Worm (Caenorhabditis elegans) whole organism, late embryonic: ENCODE results near the gene vps-54.

Source experiments
- C08G9.2 ChIP-seq: sonication (generic microtip); optimal IDR thresholded peaks from 2 replicates; lab custom pipeline; 2016; ENCODE audit warnings: mild to moderate bottlenecking, missing genetic modification characterization, moderate library complexity, missing compliant biosample characterization
- C38D4.7 ChIP-seq: fragments of 200-800 bp; sonication (Bioruptor generic); optimal IDR thresholded peaks from 2 replicates; lab custom pipeline; 2018; ENCODE audit warnings: mild to moderate bottlenecking, missing genetic modification characterization, moderate library complexity, missing compliant biosample characterization
- F13H6.1 ChIP-seq: sonication (generic microtip); optimal IDR thresholded peaks from 2 replicates; lab custom pipeline; 2016; ENCODE audit warnings: missing genetic modification characterization, missing compliant biosample characterization
- K09A11.1 ChIP-seq: sonication (generic microtip); optimal IDR thresholded peaks from 2 replicates; lab custom pipeline; 2017; ENCODE audit warnings: antibody characterized with exemption, mild to moderate bottlenecking, missing genetic modification characterization, missing compliant biosample characterization; ENCODE audit not compliant: insufficient read depth
- Y22D7AL.16 ChIP-seq: sonication (generic microtip); optimal IDR thresholded peaks from 2 replicates; lab custom pipeline; 2016; ENCODE audit warnings: missing genetic modification characterization, missing compliant biosample characterization
- ceh-19 ChIP-seq: fragments of 200-800 bp; sonication (Bioruptor generic); optimal IDR thresholded peaks from 2 replicates; lab custom pipeline; 2018; ENCODE audit warnings: mild to moderate bottlenecking, missing genetic modification characterization, missing compliant biosample characterization
- ceh-22 ChIP-seq: sonication (generic microtip); optimal IDR thresholded peaks from 2 replicates; lab custom pipeline; 2017; ENCODE audit warnings: missing biosample characterization, missing genetic modification characterization
- ceh-24 ChIP-seq: sonication (generic microtip); optimal IDR thresholded peaks from 2 replicates; lab custom pipeline; 2016; ENCODE audit warnings: mild to moderate bottlenecking, missing genetic modification characterization, missing compliant biosample characterization
- ceh-30 ChIP-seq: fragments of 150-350 bp; optimal IDR thresholded peaks from 2 replicates; lab custom pipeline; 2014; ENCODE audit warnings: missing biosample characterization, missing genetic modification characterization
- ceh-31 ChIP-seq: sonication (generic microtip); optimal IDR thresholded peaks from 2 replicates; lab custom pipeline; 2016; ENCODE audit warnings: missing genetic modification characterization, missing compliant biosample characterization
- ceh-34 ChIP-seq: sonication (generic microtip); optimal IDR thresholded peaks from 2 replicates; lab custom pipeline; 2016; ENCODE audit warnings: mild to moderate bottlenecking, missing genetic modification characterization, missing compliant biosample characterization
- ceh-45 ChIP-seq: fragments of 200-800 bp; sonication (Bioruptor generic); IDR thresholded peaks from 2 replicates; pipeline ENCODE4 v1.3.6; 2022; ENCODE audit warnings: missing genetic modification reagents, missing genetic modification characterization, missing compliant biosample characterization
- ceh-48 ChIP-seq: sonication (generic microtip); optimal IDR thresholded peaks from 2 replicates; lab custom pipeline; 2016; ENCODE audit warnings: missing genetic modification characterization, inconsistent platforms, missing compliant biosample characterization
- che-1 ChIP-seq: sonication (generic microtip); optimal IDR thresholded peaks from 2 replicates; lab custom pipeline; 2016; ENCODE audit warnings: mild to moderate bottlenecking, missing genetic modification characterization, missing compliant biosample characterization
- dmd-4 ChIP-seq: sonication (generic microtip); optimal IDR thresholded peaks from 2 replicates; lab custom pipeline; 2016; ENCODE audit warnings: borderline replicate concordance, missing genetic modification characterization, missing compliant biosample characterization
- dve-1 ChIP-seq: sonication (generic microtip); optimal IDR thresholded peaks from 2 replicates; lab custom pipeline; 2017; ENCODE audit warnings: antibody characterized with exemption, mild to moderate bottlenecking, missing genetic modification characterization, missing compliant biosample characterization
- elt-2 ChIP-seq: sonication (generic microtip); optimal IDR thresholded peaks from 2 replicates; lab custom pipeline; 2016; ENCODE audit warnings: missing genetic modification reagents, missing genetic modification characterization, missing compliant biosample characterization
- elt-4 ChIP-seq: sonication (generic microtip); optimal IDR thresholded peaks from 2 replicates; lab custom pipeline; 2016; ENCODE audit warnings: missing genetic modification characterization, missing compliant biosample characterization
- ets-4 ChIP-seq: sonication (generic microtip); optimal IDR thresholded peaks from 2 replicates; lab custom pipeline; 2016; ENCODE audit warnings: missing genetic modification characterization, missing compliant biosample characterization
- eyg-1 ChIP-seq: sonication (generic microtip); optimal IDR thresholded peaks from 2 replicates; lab custom pipeline; 2016; ENCODE audit warnings: missing genotype, missing genetic modification characterization, missing compliant biosample characterization
- fax-1 ChIP-seq: sonication (generic microtip); optimal IDR thresholded peaks from 2 replicates; lab custom pipeline; 2016; ENCODE audit warnings: missing genotype, missing genetic modification characterization, missing compliant biosample characterization
- fkh-6 ChIP-seq: sonication (generic microtip); optimal IDR thresholded peaks from 2 replicates; lab custom pipeline; 2016; ENCODE audit warnings: missing genetic modification characterization, missing compliant biosample characterization
- gmeb-2 ChIP-seq: sonication (generic microtip); optimal IDR thresholded peaks from 2 replicates; lab custom pipeline; 2016; ENCODE audit warnings: missing genetic modification characterization, inconsistent platforms, missing compliant biosample characterization
- hlh-15 ChIP-seq: sonication (generic microtip); optimal IDR thresholded peaks from 2 replicates; lab custom pipeline; 2016; ENCODE audit warnings: missing genetic modification characterization, missing compliant biosample characterization
- hlh-30 ChIP-seq: sonication (generic microtip); optimal IDR thresholded peaks from 2 replicates; lab custom pipeline; 2017; ENCODE audit warnings: antibody characterized with exemption, missing genetic modification characterization, missing compliant biosample characterization; ENCODE audit not compliant: insufficient read depth
- lin-11 ChIP-seq: fragments of 200-800 bp; sonication (Bioruptor generic); optimal IDR thresholded peaks from 2 replicates; lab custom pipeline; 2018; ENCODE audit warnings: mild to moderate bottlenecking, missing genetic modification characterization, missing compliant biosample characterization
- nfya-1 ChIP-seq: sonication (generic microtip); optimal IDR thresholded peaks from 2 replicates; lab custom pipeline; 2017; ENCODE audit warnings: missing genetic modification characterization, mild to moderate bottlenecking, missing compliant biosample characterization, antibody characterized with exemption, moderate library complexity
- nhr-11 ChIP-seq: fragments of 150-350 bp; optimal IDR thresholded peaks from 2 replicates; lab custom pipeline; 2014; ENCODE audit warnings: missing biosample characterization, missing genetic modification characterization
- nhr-232 ChIP-seq: sonication (generic microtip); optimal IDR thresholded peaks from 2 replicates; lab custom pipeline; 2016; ENCODE audit warnings: missing genetic modification characterization, missing compliant biosample characterization
- odd-2 ChIP-seq: sonication (generic microtip); optimal IDR thresholded peaks from 2 replicates; lab custom pipeline; 2017; ENCODE audit warnings: antibody characterized with exemption, mild to moderate bottlenecking, missing genetic modification characterization, missing compliant biosample characterization
- pax-1 ChIP-seq: fragments of 150-350 bp; optimal IDR thresholded peaks from 2 replicates; lab custom pipeline; 2014; ENCODE audit warnings: missing biosample characterization, missing genetic modification characterization
- pha-2 ChIP-seq: sonication (generic microtip); optimal IDR thresholded peaks from 2 replicates; lab custom pipeline; 2017; ENCODE audit warnings: mild to moderate bottlenecking, missing genetic modification characterization, missing compliant biosample characterization
- pha-4 ChIP-seq: fragments of 150-350 bp; optimal IDR thresholded peaks from 2 replicates; lab custom pipeline; 2018; ENCODE audit warnings: missing biosample characterization, missing genetic modification reagents, missing genetic modification characterization
- pqm-1 ChIP-seq: sonication (generic microtip); optimal IDR thresholded peaks from 2 replicates; lab custom pipeline; 2016; ENCODE audit warnings: missing genetic modification characterization, missing compliant biosample characterization
- pros-1 ChIP-seq: fragments of 150-350 bp; optimal IDR thresholded peaks from 2 replicates; lab custom pipeline; 2014; ENCODE audit warnings: missing biosample characterization, missing genetic modification reagents, missing genetic modification characterization
- rnt-1 ChIP-seq: sonication (generic microtip); optimal IDR thresholded peaks from 2 replicates; lab custom pipeline; 2016; ENCODE audit warnings: missing genetic modification characterization, missing compliant biosample characterization
- sox-2 ChIP-seq: fragments of 200-800 bp; sonication (Bioruptor generic); IDR thresholded peaks from 2 replicates; pipeline ENCODE4 v1.3.6; 2022; ENCODE audit warnings: missing genetic modification reagents, missing genetic modification characterization, missing compliant biosample characterization
- tbx-2 ChIP-seq: sonication (generic microtip); optimal IDR thresholded peaks from 2 replicates; lab custom pipeline; 2016; ENCODE audit warnings: missing genetic modification characterization, missing compliant biosample characterization
- tbx-7 ChIP-seq: sonication (generic microtip); optimal IDR thresholded peaks from 2 replicates; lab custom pipeline; 2016; ENCODE audit warnings: missing genotype, missing genetic modification characterization, missing compliant biosample characterization
- ttx-3 ChIP-seq: sonication (generic microtip); optimal IDR thresholded peaks from 2 replicates; lab custom pipeline; 2016; ENCODE audit warnings: missing genetic modification reagents, missing genetic modification characterization, missing compliant biosample characterization
- unc-42 ChIP-seq: sonication (generic microtip); optimal IDR thresholded peaks from 2 replicates; lab custom pipeline; 2016; ENCODE audit warnings: missing genotype, missing genetic modification characterization, missing compliant biosample characterization
- unc-55 ChIP-seq: sonication (generic microtip); optimal IDR thresholded peaks from 2 replicates; lab custom pipeline; 2017; ENCODE audit warnings: missing biosample characterization, missing genetic modification reagents, missing genetic modification characterization
- unc-86 ChIP-seq: sonication (generic microtip); optimal IDR thresholded peaks from 2 replicates; lab custom pipeline; 2016; ENCODE audit warnings: missing genetic modification characterization, missing compliant biosample characterization
- zip-5 ChIP-seq: sonication (generic microtip); optimal IDR thresholded peaks from 2 replicates; lab custom pipeline; 2016; ENCODE audit warnings: missing genetic modification characterization, missing compliant biosample characterization
- ztf-16 ChIP-seq: sonication (generic microtip); optimal IDR thresholded peaks from 2 replicates; lab custom pipeline; 2017; ENCODE audit warnings: missing genetic modification characterization, missing compliant biosample characterization

The vps-54 gene

DNA sequence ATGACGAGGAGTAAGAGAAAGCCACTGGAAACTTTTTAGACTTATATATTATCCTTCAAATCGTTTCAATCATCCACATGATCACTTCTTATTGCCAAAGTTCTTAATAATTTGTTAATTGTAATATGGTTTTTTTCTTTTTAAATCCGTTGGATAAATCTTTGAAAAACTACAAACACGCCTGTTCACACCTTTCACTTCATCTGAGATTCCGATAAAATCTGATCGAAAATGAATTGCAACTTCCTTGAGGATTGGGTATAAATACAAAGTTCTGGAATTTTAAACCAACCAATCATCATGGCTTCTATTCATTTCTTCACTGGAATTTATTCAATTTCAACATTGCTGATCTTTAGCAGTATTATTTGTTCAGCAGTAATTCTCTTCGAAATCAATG, 15.6 kb downstream of the vps-54 start, which contains the start of gene col-152:
col-152 (plus strand) TSS at position 301 of the 400 bp plus-strand sequence.
- TF ChIP-seq F13H6.1 (tag; lab: Kevin White, UChicago) (no peak), ztf-16 (tag; lab: Kevin White, UChicago) (no peak), ceh-34 (tag; lab: Kevin White, UChicago) (no peak), dmd-4 (tag; lab: Kevin White, UChicago) (no peak), ceh-45 (GFP tag; lab: Robert Waterston, UW) (no peak), Y22D7AL.16 (tag; lab: Kevin White, UChicago) (no peak), pha-2 (tag; lab: Kevin White, UChicago) (no peak), pax-1 (tag; lab: Kevin White, UChicago) (no peak), nfya-1 (tag; lab: Kevin White, UChicago) (no peak), fkh-6 (tag; lab: Kevin White, UChicago) (no peak)

DNA sequence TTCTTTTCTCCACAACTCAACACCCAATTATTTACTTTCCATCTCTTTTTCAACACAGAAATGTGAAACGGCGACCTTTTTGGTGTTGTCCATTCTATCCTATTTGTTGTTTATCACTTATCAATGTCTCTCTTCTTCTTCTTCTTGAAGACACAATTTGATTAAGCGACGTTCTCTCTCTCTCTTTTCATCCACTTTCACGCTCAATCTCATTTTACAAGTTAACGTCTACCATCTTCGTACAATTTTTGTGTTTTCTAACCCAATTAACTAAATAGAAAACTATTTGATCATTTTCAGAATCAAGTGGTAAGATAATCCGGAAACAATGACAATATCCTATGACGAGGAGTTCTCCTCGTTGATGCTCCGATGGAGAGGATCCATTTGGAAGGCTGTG, 18.5 kb downstream of the vps-54 start, which contains the start of gene best-14:
best-14 (plus strand) TSS at position 301 of the 400 bp plus-strand sequence.
- no peak for TF ChIP-seq C08G9.2 (tag; lab: Kevin White, UChicago)
- TF ChIP-seq fkh-6 (tag; lab: Kevin White, UChicago): no peak
- no peak for TF ChIP-seq ceh-31 (tag; lab: Kevin White, UChicago)
- no peak for TF ChIP-seq elt-4 (tag; lab: Kevin White, UChicago)
- no peak for TF ChIP-seq rnt-1 (tag; lab: Kevin White, UChicago)
- TF ChIP-seq elt-2: no peak
- TF ChIP-seq eyg-1: no peak
- no peak for TF ChIP-seq ceh-19 (GFP tag; lab: Kevin White, UChicago)
- no peak for TF ChIP-seq unc-86
- no peak for TF ChIP-seq che-1 (tag; lab: Kevin White, UChicago)
- no peak for TF ChIP-seq lin-11 (tag; lab: Kevin White, UChicago)
- TF ChIP-seq pqm-1: no peak
- no peak for TF ChIP-seq tbx-7

- TF ChIP-seq unc-55 (GFP tag; lab: Kevin White, UChicago): no peak
- no peak for TF ChIP-seq hlh-15 (tag; lab: Kevin White, UChicago)
- TF ChIP-seq C38D4.7 (GFP tag; lab: Kevin White, UChicago): no peak
- no peak for TF ChIP-seq Y22D7AL.16 (tag; lab: Kevin White, UChicago)
- TF ChIP-seq ceh-34 (tag; lab: Kevin White, UChicago): no peak
- TF ChIP-seq nhr-11 (tag; lab: Kevin White, UChicago): no peak
- no peak for TF ChIP-seq fax-1 (tag; lab: Kevin White, UChicago)
- no peak for TF ChIP-seq tbx-7
- no peak for TF ChIP-seq ttx-3 (tag; lab: Kevin White, UChicago)
- no peak for TF ChIP-seq eyg-1
- no peak for TF ChIP-seq ceh-31 (tag; lab: Kevin White, UChicago)
- no peak for TF ChIP-seq zip-5
- no peak for TF ChIP-seq tbx-2
- no peak for TF ChIP-seq K09A11.1 (tag; lab: Kevin White, UChicago)
- TF ChIP-seq hlh-30: no peak
- TF ChIP-seq ets-4 (tag; lab: Kevin White, UChicago): no peak
- no peak for TF ChIP-seq ceh-24 (tag; lab: Kevin White, UChicago)
- TF ChIP-seq ceh-45 (GFP tag; lab: Robert Waterston, UW): no peak
- no peak for TF ChIP-seq pros-1
- TF ChIP-seq ceh-48: no peak
- TF ChIP-seq, all 69 proteins: peak for 0
These were observed 19.1 kb downstream of the vps-54 start for ce11 chrV:10557094-10557493.

ce11 chrV:10556362-10556761, 19.9 kb downstream of the vps-54 start:
- no peak for TF ChIP-seq odd-2
- no peak for TF ChIP-seq nhr-232 (tag; lab: Kevin White, UChicago)
- no peak for TF ChIP-seq zip-5
- no peak for TF ChIP-seq pha-4 (tag; lab: Kevin White, UChicago)
- TF ChIP-seq unc-42 (tag; lab: Kevin White, UChicago): no peak
- no peak for TF ChIP-seq sox-2 (GFP tag; lab: Robert Waterston, UW)
- no peak for TF ChIP-seq hlh-30
- no peak for TF ChIP-seq fax-1 (tag; lab: Kevin White, UChicago)
- no peak for TF ChIP-seq ceh-22 (tag; lab: Kevin White, UChicago)
- TF ChIP-seq dve-1 (tag; lab: Kevin White, UChicago): no peak
- no peak for TF ChIP-seq gmeb-2 (tag; lab: Kevin White, UChicago)
- TF ChIP-seq F13H6.1 (tag; lab: Kevin White, UChicago): no peak
- TF ChIP-seq ceh-30: no peak
- TF ChIP-seq, all 69 proteins: peak for 0
